Worm (Caenorhabditis elegans): ENCODE data around the gene cpna-3.

ce11 chrIV:9051036-9051435, 45.6 kb upstream of the cpna-3 start:
- TF ChIP-seq nhr-12 (tag; optimal IDR thresholded peaks at IDR 0.05) (no peak), lsy-2 (tag; optimal IDR thresholded peaks at IDR 0.05) (no peak), unc-62 (GFP tag; optimal IDR thresholded peaks at IDR 0.05) (no peak), nhr-2 (tag; optimal IDR thresholded peaks at IDR 0.05) (no peak), nhr-28 (tag; optimal IDR thresholded peaks at IDR 0.05) (no peak), mls-2 (tag; optimal IDR thresholded peaks at IDR 0.05) (no peak), flh-1 (GFP tag; optimal IDR thresholded peaks at IDR 0.05) (no peak), ceh-43 (GFP tag; optimal IDR thresholded peaks at IDR 0.05) (no peak), ztf-11 (tag; optimal IDR thresholded peaks at IDR 0.05) (no peak), ceh-39 (tag; optimal IDR thresholded peaks at IDR 0.05) (no peak), elt-3 (tag; optimal IDR thresholded peaks at IDR 0.05) (no peak), drap-1 (GFP tag; optimal IDR thresholded peaks at IDR 0.05) (no peak)

All from whole organism, mixed stage, embryonic.